Fruit fly (Drosophila melanogaster) whole organism, larva: Measurements from ENCODE around the gene Acp29AB.
A peak's percentile ranks its signal among the peaks of the same experiment; 100 is the strongest.

Source experiments
- noc ChIP-seq: fragments of 200-800 bp; sonication (Bioruptor generic); optimal IDR thresholded peaks from 3 replicates; lab custom pipeline; 2019; ENCODE audit warnings: missing biosample characterization, mild to moderate bottlenecking, missing genetic modification characterization, moderate library complexity

The Acp29AB gene

dm6 chr2L:8364006-8364956, 28.7 kb downstream of the Acp29AB start, which contains the start of the genes RpS13 and CSN8:
TSS of gene RpS13 (minus strand) at chr2L:8364662.
TSS of gene CSN8 (plus strand) at chr2L:8364855.
- peak; percentile 31 for TF ChIP-seq noc

- TF ChIP-seq noc: no peak
Measured at dm6 chr2L:8362955-8363285, 30.1 kb downstream of the Acp29AB start.

dm6 chr2L:8362273-8362954, 30.6 kb downstream of the Acp29AB start, which contains the start of gene CG7627:
TSS of gene CG7627 (minus strand) at chr2L:8362469.
- TF ChIP-seq noc: peak; percentile 88

- TF ChIP-seq noc: no peak
Measured at dm6 chr2L:8361204-8361952, 31.6 kb downstream of the Acp29AB start.

- no peak for TF ChIP-seq noc
Measured at dm6 chr2L:8355419-8355818, 37.6 kb downstream of the Acp29AB start.

- TF ChIP-seq noc: no peak
Measured at dm6 chr2L:8351864-8352263, 41.2 kb downstream of the Acp29AB start, which contains the start of gene Mur29B. TSS of gene Mur29B (plus strand) at chr2L:8352187.

dm6 chr2L:8351333-8351732, 41.7 kb downstream of the Acp29AB start:
- no peak for TF ChIP-seq noc

dm6 chr2L:8350560-8351171, 42.4 kb downstream of the Acp29AB start:
- TF ChIP-seq noc: peak; percentile 89

dm6 chr2L:8346260-8346659, 46.8 kb downstream of the Acp29AB start, which contains the start of gene CG7778:
TSS of gene CG7778 (plus strand) at chr2L:8346620.
- no peak for TF ChIP-seq noc

dm6 chr2L:8344536-8344935, 48.5 kb downstream of the Acp29AB start:
- peak; percentile 51 for TF ChIP-seq noc
